Worm (Caenorhabditis elegans) whole organism, L2 larva: ENCODE measurements around the gene K08F4.5.

Experiments used
- ama-1 ChIP-seq: fragments of 150-350 bp; optimal IDR thresholded peaks from 2 replicates; lab custom pipeline; 2018; ENCODE audit warnings: inconsistent platforms
- lsy-2 ChIP-seq, 2 experiments: fragments of 150-350 bp in 1 of 2; sonication (generic microtip) in 1 of 2; optimal IDR thresholded peaks; 2 replicates each; lab custom pipeline; 2014 to 2017; ENCODE audit warnings: missing biosample characterization in 2 of 2, missing genetic modification characterization in 2 of 2
- nhr-237 ChIP-seq: fragments of 150-350 bp; optimal IDR thresholded peaks from 2 replicates; lab custom pipeline; 2014; ENCODE audit warnings: missing biosample characterization, missing genetic modification characterization

DNA sequence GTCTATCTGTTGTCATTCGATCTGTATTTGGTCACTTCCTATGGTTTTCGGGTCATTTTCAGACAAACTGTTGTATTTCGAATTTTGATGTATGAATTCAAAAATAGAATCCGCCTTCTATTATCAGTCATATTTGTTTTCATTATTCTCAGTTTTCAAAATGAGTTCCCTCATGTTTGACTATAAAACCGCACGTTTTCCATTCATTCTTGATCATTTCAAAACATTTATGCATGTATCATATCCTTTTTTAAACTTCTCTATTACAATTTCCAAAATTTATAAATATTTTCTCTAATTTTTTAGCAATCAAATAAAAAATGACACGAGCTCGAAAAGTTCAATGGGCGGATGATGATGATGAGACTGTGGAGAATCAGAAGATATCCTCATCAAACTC, 2.1 kb upstream of the K08F4.5 start, which contains the start of gene K08F4.12:
- no peak for TF ChIP-seq lsy-2 (tag; optimal IDR thresholded peaks at IDR 0.05; lab: Kevin White, UChicago)
- no peak for TF ChIP-seq ama-1 (lab: Kevin White, UChicago)
- TF ChIP-seq nhr-237 (tag; lab: Kevin White, UChicago): no peak
